Fruit fly (Drosophila melanogaster): ENCODE measurements around the gene rept.

dm6 chr3L:19234922-19235702, 20.0 kb upstream of the rept start, which contains the start of gene fz2:
- TF ChIP-seq CG8478 (optimal IDR thresholded peaks at IDR 0.05) (no peak), CTCF (optimal IDR thresholded peaks at IDR 0.05) (no peak)

Data from S2 (cell line).